Worm (Caenorhabditis elegans) whole organism, late embryonic: ENCODE results near the gene srw-16.

ENCODE experiments used
- F13H6.1 ChIP-seq: sonication (generic microtip); optimal IDR thresholded peaks from 2 replicates; lab custom pipeline; 2016; ENCODE audit warnings: missing genetic modification characterization, missing compliant biosample characterization
- ama-1 ChIP-seq: fragments of 150-350 bp; optimal IDR thresholded peaks from 2 replicates; lab custom pipeline; 2014
- ceh-9 ChIP-seq: sonication (generic microtip); optimal IDR thresholded peaks from 2 replicates; lab custom pipeline; 2016; ENCODE audit warnings: mild to moderate bottlenecking, missing genetic modification characterization, inconsistent platforms, missing compliant biosample characterization
- dve-1 ChIP-seq: sonication (generic microtip); optimal IDR thresholded peaks from 2 replicates; lab custom pipeline; 2017; ENCODE audit warnings: antibody characterized with exemption, mild to moderate bottlenecking, missing genetic modification characterization, missing compliant biosample characterization
- elt-2 ChIP-seq: sonication (generic microtip); optimal IDR thresholded peaks from 2 replicates; lab custom pipeline; 2016; ENCODE audit warnings: missing genetic modification reagents, missing genetic modification characterization, missing compliant biosample characterization
- madf-2 ChIP-seq: sonication (generic microtip); optimal IDR thresholded peaks from 2 replicates; lab custom pipeline; 2017; ENCODE audit warnings: missing genetic modification characterization, missing compliant biosample characterization
- pqm-1 ChIP-seq: sonication (generic microtip); optimal IDR thresholded peaks from 2 replicates; lab custom pipeline; 2016; ENCODE audit warnings: missing genetic modification characterization, missing compliant biosample characterization
- pros-1 ChIP-seq: fragments of 150-350 bp; optimal IDR thresholded peaks from 2 replicates; lab custom pipeline; 2014; ENCODE audit warnings: missing biosample characterization, missing genetic modification reagents, missing genetic modification characterization

DNA sequence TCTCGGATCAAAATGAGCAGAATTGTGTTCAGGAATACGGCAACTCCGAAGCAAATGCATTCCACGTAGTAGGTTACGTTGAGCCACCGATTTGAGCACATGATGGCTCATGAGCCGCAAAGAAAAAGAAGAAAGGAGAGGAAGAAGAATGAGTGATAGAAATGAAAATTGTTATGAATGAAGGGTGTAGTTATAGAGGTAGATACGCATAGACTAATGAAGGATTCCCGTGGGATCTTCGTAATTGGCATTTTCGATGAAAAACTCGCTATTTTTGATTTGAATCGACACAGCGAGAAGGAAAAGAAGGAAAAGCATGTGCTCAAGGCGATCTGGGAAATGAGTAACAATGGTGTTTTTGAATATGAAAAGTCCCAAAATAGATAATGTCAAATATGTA is 19.2 kb upstream of the srw-16 start, which contains the start of gene str-96:
- TF ChIP-seq pros-1 (tag; lab: Kevin White, UChicago), result no peak
- TF ChIP-seq elt-2 (tag; lab: Kevin White, UChicago), result no peak
- TF ChIP-seq madf-2 (tag; lab: Kevin White, UChicago), result no peak
- TF ChIP-seq F13H6.1 (tag; lab: Kevin White, UChicago), result no peak
- no peak for TF ChIP-seq ama-1 (lab: Kevin White, UChicago)
- no peak for TF ChIP-seq dve-1 (tag; lab: Kevin White, UChicago)
- no peak for TF ChIP-seq ceh-9 (tag; lab: Kevin White, UChicago)
- TF ChIP-seq pqm-1 (tag; lab: Kevin White, UChicago), result no peak
